Worm (Caenorhabditis elegans) whole organism, early embryonic: ENCODE data around the gene F46B6.9.

Experiments
- B0310.2 ChIP-seq: sonication (generic microtip); optimal IDR thresholded peaks from 2 replicates; lab custom pipeline; 2016; ENCODE audit warnings: mild to moderate bottlenecking, missing genetic modification characterization, missing compliant biosample characterization
- F13C5.2 ChIP-seq: sonication (generic microtip); optimal IDR thresholded peaks from 2 replicates; lab custom pipeline; 2017; ENCODE audit warnings: mild to moderate bottlenecking, missing genetic modification characterization, inconsistent platforms, missing compliant biosample characterization
- ama-1 ChIP-seq: fragments of 150-350 bp; optimal IDR thresholded peaks from 2 replicates; lab custom pipeline; 2014
- ceh-13 ChIP-seq: fragments of 200-800 bp; sonication (Bioruptor generic); optimal IDR thresholded peaks from 2 replicates; lab custom pipeline; 2018; ENCODE audit warnings: mild to moderate bottlenecking, missing genetic modification characterization, missing compliant biosample characterization
- ceh-36 ChIP-seq: sonication (generic microtip); optimal IDR thresholded peaks from 2 replicates; lab custom pipeline; 2016; ENCODE audit warnings: missing genetic modification characterization, inconsistent platforms, missing compliant biosample characterization
- ets-7 ChIP-seq: sonication (generic microtip); optimal IDR thresholded peaks from 2 replicates; lab custom pipeline; 2016; ENCODE audit warnings: missing genotype, missing genetic modification characterization, missing compliant biosample characterization
- flt-1 ChIP-seq: fragments of 200-800 bp; sonication (Bioruptor generic); IDR thresholded peaks from 2 replicates; pipeline ENCODE4 v1.3.6; 2022; ENCODE audit warnings: missing genetic modification characterization, missing compliant biosample characterization
- hmbx-1 ChIP-seq: sonication (generic microtip); optimal IDR thresholded peaks from 2 replicates; lab custom pipeline; 2016; ENCODE audit warnings: mild to moderate bottlenecking, missing genetic modification characterization, missing compliant biosample characterization
- pes-1 ChIP-seq: fragments of 200-800 bp; sonication (Bioruptor generic); IDR thresholded peaks from 2 replicates; pipeline ENCODE4 v1.3.6; 2022; ENCODE audit warnings: missing genetic modification reagents, missing genetic modification characterization, missing compliant biosample characterization
- scrt-1 ChIP-seq: fragments of 200-800 bp; sonication (Bioruptor generic); IDR thresholded peaks from 2 replicates; pipeline ENCODE4 v1.3.6; 2022; ENCODE audit warnings: missing genetic modification characterization, missing compliant biosample characterization
- tbx-11 ChIP-seq: fragments of 200-800 bp; sonication (Bioruptor generic); IDR thresholded peaks from 2 replicates; pipeline ENCODE4 v1.3.6; 2022; ENCODE audit warnings: missing genetic modification characterization, missing compliant biosample characterization
- tbx-37 ChIP-seq: fragments of 200-800 bp; sonication (Bioruptor generic); conservative IDR thresholded peaks from 2 replicates; pipeline ENCODE4 v1.3.6; 2022; ENCODE audit warnings: missing genetic modification reagents, missing genetic modification characterization, missing compliant biosample characterization
- tra-4 ChIP-seq: sonication (generic microtip); optimal IDR thresholded peaks from 2 replicates; lab custom pipeline; 2017; ENCODE audit warnings: missing genetic modification characterization, missing compliant biosample characterization

- no peak for TF ChIP-seq scrt-1 (GFP tag; lab: Robert Waterston, UW)
- no peak for TF ChIP-seq ama-1
- TF ChIP-seq hmbx-1 (tag; lab: Kevin White, UChicago), result no peak
- TF ChIP-seq F13C5.2, result no peak
- TF ChIP-seq ceh-36 (tag; lab: Kevin White, UChicago), result no peak
- TF ChIP-seq flt-1, result no peak
- no peak for TF ChIP-seq tra-4 (tag; lab: Kevin White, UChicago)
- TF ChIP-seq ets-7 (tag; lab: Kevin White, UChicago), result no peak
- TF ChIP-seq ceh-13 (GFP tag; lab: Kevin White, UChicago), result no peak
- TF ChIP-seq B0310.2 (tag; lab: Kevin White, UChicago), result no peak
- no peak for TF ChIP-seq tbx-11
- TF ChIP-seq pes-1 (GFP tag; lab: Robert Waterston, UW), result no peak
- no peak for TF ChIP-seq tbx-37 (GFP tag; lab: Robert Waterston, UW)
Measured at ce11 chrV:9812216-9812615, 15.6 kb downstream of the F46B6.9 start.
